Fruit fly (Drosophila melanogaster) whole organism, adult: ENCODE measurements around the gene CG2104.

Experiments
- CG12768 ChIP-seq: fragments of 200-800 bp; sonication (Bioruptor generic); optimal IDR thresholded peaks from 2 replicates; lab custom pipeline; 2017; ENCODE audit warnings: missing biosample characterization, missing genetic modification characterization, mild to moderate bottlenecking, moderate library complexity, missing genetic modification reagents
- CG5204 ChIP-seq: fragments of 200-800 bp; sonication (Bioruptor generic); optimal IDR thresholded peaks from 2 replicates; lab custom pipeline; 2016; ENCODE audit warnings: missing biosample characterization, missing genetic modification characterization
- CG7045 ChIP-seq: fragments of 200-800 bp; sonication (Bioruptor generic); optimal IDR thresholded peaks from 2 replicates; lab custom pipeline; 2017; ENCODE audit warnings: missing biosample characterization, mild to moderate bottlenecking, missing genetic modification characterization
- Crg-1 ChIP-seq: fragments of 200-800 bp; sonication (Bioruptor generic); optimal IDR thresholded peaks from 2 replicates; lab custom pipeline; 2016; ENCODE audit warnings: missing biosample characterization, missing genetic modification characterization
- bab1 ChIP-seq: fragments of 200-800 bp; sonication (Bioruptor generic); optimal IDR thresholded peaks from 3 replicates; lab custom pipeline; 2019; ENCODE audit warnings: missing biosample characterization, mild to moderate bottlenecking, missing genetic modification characterization, moderate library complexity
- cic ChIP-seq: fragments of 200-800 bp; sonication (Bioruptor generic); optimal IDR thresholded peaks from 2 replicates; lab custom pipeline; 2017; ENCODE audit warnings: missing biosample characterization, mild to moderate bottlenecking, missing genetic modification characterization, moderate library complexity
- kay ChIP-seq: fragments of 200-800 bp; sonication (Bioruptor generic); peaks from one replicate; lab custom pipeline; 2016; ENCODE audit warnings: missing biosample characterization, missing genetic modification characterization, borderline replicate concordance
- tj ChIP-seq: fragments of 200-800 bp; sonication (Bioruptor generic); optimal IDR thresholded peaks from 3 replicates; lab custom pipeline; 2017; ENCODE audit warnings: missing biosample characterization, mild to moderate bottlenecking, missing genetic modification characterization, moderate library complexity
- toe ChIP-seq: fragments of 200-800 bp; sonication (Bioruptor generic); optimal IDR thresholded peaks from 2 replicates; lab custom pipeline; 2016; ENCODE audit warnings: missing biosample characterization, missing genetic modification characterization

- TF ChIP-seq tj (no peak), cic (GFP tag; lab: Kevin White, UChicago) (no peak), CG7045 (GFP tag; lab: Kevin White, UChicago) (no peak), bab1 (GFP tag; lab: Kevin White, UChicago) (peak; percentile 23), CG12768 (GFP tag; lab: Kevin White, UChicago) (no peak), CG5204 (GFP tag; lab: Kevin White, UChicago) (no peak), kay (GFP tag; lab: Kevin White, UChicago) (no peak), Crg-1 (GFP tag; lab: Kevin White, UChicago) (no peak), toe (no peak)
These were observed 10.0 kb downstream of the CG2104 start for dm6 chr3R:5682921-5683748.
